Worm (Caenorhabditis elegans): Measurements from ENCODE around the gene Y76A2B.4.

Gene Y76A2B.4

ce11 chrIII:13575610-13576232 is 29.1 kb upstream of the Y76A2B.4 start, which contains the start of gene osm-7:
Gene osm-7, plus strand, starts transcription at chrIII:13576182.
- no peak for TF ChIP-seq fkh-6 (tag; optimal IDR thresholded peaks at IDR 0.05)
- no peak for TF ChIP-seq K02D7.2 (tag; optimal IDR thresholded peaks at IDR 0.05)
- TF ChIP-seq ceh-48 (tag; optimal IDR thresholded peaks at IDR 0.05), result no peak
- no peak for TF ChIP-seq unc-3 (GFP tag; conservative IDR thresholded peaks at IDR 0.05)
- TF ChIP-seq unc-3 (tag; optimal IDR thresholded peaks at IDR 0.05), result no peak
- TF ChIP-seq hlh-6 (tag; optimal IDR thresholded peaks at IDR 0.05), result no peak
- TF ChIP-seq pat-9 (tag; optimal IDR thresholded peaks at IDR 0.05), result no peak
- no peak for TF ChIP-seq rnt-1 (tag; optimal IDR thresholded peaks at IDR 0.05)
- no peak for TF ChIP-seq tbx-7 (tag; optimal IDR thresholded peaks at IDR 0.05)
- TF ChIP-seq ztf-16 (tag; optimal IDR thresholded peaks at IDR 0.05), result no peak
- TF ChIP-seq nhr-11 (tag; optimal IDR thresholded peaks at IDR 0.05), result no peak
- no peak for TF ChIP-seq pha-2 (tag; optimal IDR thresholded peaks at IDR 0.05)
- TF ChIP-seq nhr-232 (tag; optimal IDR thresholded peaks at IDR 0.05), result no peak
- TF ChIP-seq ceh-45 (GFP tag; IDR thresholded peaks at IDR 0.05), result no peak
- no peak for TF ChIP-seq npax-4 (tag; optimal IDR thresholded peaks at IDR 0.05)
- TF ChIP-seq ahr-1 (tag; optimal IDR thresholded peaks at IDR 0.05), result no peak

- no peak for TF ChIP-seq syd-9 (tag; optimal IDR thresholded peaks at IDR 0.05)
- no peak for TF ChIP-seq pat-9 (tag; optimal IDR thresholded peaks at IDR 0.05)
- no peak for TF ChIP-seq dmd-4 (tag; optimal IDR thresholded peaks at IDR 0.05; ENCODE audit: borderline replicate concordance)
- no peak for TF ChIP-seq hlh-6 (tag; optimal IDR thresholded peaks at IDR 0.05)
- TF ChIP-seq tbx-2 (tag; optimal IDR thresholded peaks at IDR 0.05), result no peak
- no peak for TF ChIP-seq dve-1 (tag; optimal IDR thresholded peaks at IDR 0.05)
- TF ChIP-seq zip-5 (tag; optimal IDR thresholded peaks at IDR 0.05), result no peak
- no peak for TF ChIP-seq sox-2 (GFP tag; IDR thresholded peaks at IDR 0.05)
- TF ChIP-seq lin-11 (tag; optimal IDR thresholded peaks at IDR 0.05), result no peak
- no peak for TF ChIP-seq che-1 (tag; optimal IDR thresholded peaks at IDR 0.05)
- TF ChIP-seq pax-1 (tag; optimal IDR thresholded peaks at IDR 0.05), result no peak
- TF ChIP-seq ceh-19 (GFP tag; optimal IDR thresholded peaks at IDR 0.05), result no peak
- TF ChIP-seq sox-4 (tag; optimal IDR thresholded peaks at IDR 0.05), result no peak
- TF ChIP-seq fax-1 (tag; optimal IDR thresholded peaks at IDR 0.05), result no peak
- TF ChIP-seq ets-4 (tag; optimal IDR thresholded peaks at IDR 0.05), result no peak
- no peak for TF ChIP-seq ceh-2 (tag; optimal IDR thresholded peaks at IDR 0.05)
- no peak for TF ChIP-seq rnt-1 (tag; optimal IDR thresholded peaks at IDR 0.05)
- TF ChIP-seq ceh-9 (tag; optimal IDR thresholded peaks at IDR 0.05), result no peak
- no peak for TF ChIP-seq odd-2 (tag; optimal IDR thresholded peaks at IDR 0.05)
- no peak for TF ChIP-seq pag-3 (tag; optimal IDR thresholded peaks at IDR 0.05; ENCODE audit: borderline replicate concordance)
These were observed 23.8 kb upstream of the Y76A2B.4 start, which contains the start of gene exc-12 for ce11 chrIII:13570347-13570746. Gene exc-12, minus strand, starts transcription at chrIII:13570447.

- no peak for TF ChIP-seq unc-86 (tag; optimal IDR thresholded peaks at IDR 0.05)
- no peak for TF ChIP-seq pax-1 (tag; optimal IDR thresholded peaks at IDR 0.05)
- no peak for TF ChIP-seq ceh-2 (tag; optimal IDR thresholded peaks at IDR 0.05)
- TF ChIP-seq unc-55 (GFP tag; optimal IDR thresholded peaks at IDR 0.05), result no peak
- TF ChIP-seq fax-1 (tag; optimal IDR thresholded peaks at IDR 0.05), result no peak
- peak; percentile 42 for TF ChIP-seq unc-42 (tag; optimal IDR thresholded peaks at IDR 0.05)
These were observed 19.4 kb upstream of the Y76A2B.4 start for ce11 chrIII:13565972-13566371.

- TF ChIP-seq ceh-34 (tag; optimal IDR thresholded peaks at IDR 0.05) (peak; percentile 38), nfya-1 (tag; optimal IDR thresholded peaks at IDR 0.05) (peak; percentile 51), ceh-31 (tag; optimal IDR thresholded peaks at IDR 0.05) (peak; percentile 54), ceh-6 (GFP tag; optimal IDR thresholded peaks at IDR 0.05) (no peak), ttx-3 (tag; optimal IDR thresholded peaks at IDR 0.05) (no peak), ceh-9 (tag; optimal IDR thresholded peaks at IDR 0.05) (no peak), pqm-1 (tag; optimal IDR thresholded peaks at IDR 0.05) (no peak), elt-4 (tag; optimal IDR thresholded peaks at IDR 0.05) (no peak), tbx-7 (tag; optimal IDR thresholded peaks at IDR 0.05) (no peak), madf-2 (tag; optimal IDR thresholded peaks at IDR 0.05) (no peak), ets-4 (tag; optimal IDR thresholded peaks at IDR 0.05) (no peak), K02D7.2 (tag; optimal IDR thresholded peaks at IDR 0.05) (no peak), che-1 (tag; optimal IDR thresholded peaks at IDR 0.05) (no peak), dmd-4 (tag; optimal IDR thresholded peaks at IDR 0.05; ENCODE audit: borderline replicate concordance) (no peak), ceh-18 (tag; optimal IDR thresholded peaks at IDR 0.05) (peak; percentile 58), hlh-8 (tag; optimal IDR thresholded peaks at IDR 0.05) (no peak), tbx-2 (tag; optimal IDR thresholded peaks at IDR 0.05) (no peak), ceh-19 (GFP tag; optimal IDR thresholded peaks at IDR 0.05) (no peak), pag-3 (tag; optimal IDR thresholded peaks at IDR 0.05; ENCODE audit: borderline replicate concordance) (no peak), nhr-232 (tag; optimal IDR thresholded peaks at IDR 0.05) (no peak), fkh-10 (GFP tag; optimal IDR thresholded peaks at IDR 0.05) (no peak)
These were observed 18.4 kb upstream of the Y76A2B.4 start, which contains the start of gene aldo-1 for ce11 chrIII:13564929-13565328. Gene aldo-1, minus strand, starts transcription at chrIII:13564937.
